Fruit fly (Drosophila melanogaster): ENCODE measurements around the gene CG15601.

The CG15601 gene

dm6 chrX:15733995-15734394, 23.5 kb downstream of the CG15601 start, which contains the start of the genes CG12379 and MagR (continued):
- TF ChIP-seq CG13296 (GFP tag; optimal IDR thresholded peaks at IDR 0.05) (peak; percentile 64), nerfin-2 (GFP tag; IDR thresholded peaks at IDR 0.05; ENCODE audit: partially characterized antibody) (peak; percentile 62), exex (tag; optimal IDR thresholded peaks at IDR 0.05) (no peak), org-1 (GFP tag; optimal IDR thresholded peaks at IDR 0.05) (no peak), hbn (GFP tag; IDR thresholded peaks at IDR 0.05; ENCODE audit: partially characterized antibody) (peak; percentile 66), sens (GFP tag) (peak; percentile 93), CG7839 (tag; optimal IDR thresholded peaks at IDR 0.05) (no peak), H15 (GFP tag; IDR thresholded peaks at IDR 0.05) (no peak; the same call in 2 of the 3 replicates), kni (GFP tag; optimal IDR thresholded peaks at IDR 0.05) (peak; percentile 43), bsh (GFP tag; optimal IDR thresholded peaks at IDR 0.05) (peak in 1 of 2 experiments; percentile 7), fd96Cb (tag; optimal IDR thresholded peaks at IDR 0.05) (peak; percentile 4), lab (GFP tag; optimal IDR thresholded peaks at IDR 0.05) (no peak), Optix (GFP tag; IDR thresholded peaks at IDR 0.05) (no peak), CG12155 (GFP tag; optimal IDR thresholded peaks at IDR 0.05) (no peak), CG8765 (GFP tag; IDR thresholded peaks at IDR 0.05) (no peak), Sry-β (GFP tag; optimal IDR thresholded peaks at IDR 0.05) (peak; percentile 87), CG10274 (GFP tag; optimal IDR thresholded peaks at IDR 0.05) (peak; percentile 4), H2.0 (GFP tag; IDR thresholded peaks at IDR 0.05) (no peak), yki (optimal IDR thresholded peaks at IDR 0.05) (no peak), tup (GFP tag; optimal IDR thresholded peaks at IDR 0.05) (no peak), Blimp-1 (GFP tag; optimal IDR thresholded peaks at IDR 0.05) (no peak), CG2120 (GFP tag; optimal IDR thresholded peaks at IDR 0.05) (peak; percentile 79), Dbx (GFP tag; IDR thresholded peaks at IDR 0.05) (peak; percentile 61), CG1233 (GFP tag; optimal IDR thresholded peaks at IDR 0.05) (peak; percentile 46), CG31365 (tag; optimal IDR thresholded peaks at IDR 0.05) (no peak), crp (GFP tag; optimal IDR thresholded peaks at IDR 0.05) (peak; percentile 25 to 82), Rx (GFP tag; IDR thresholded peaks at IDR 0.05) (no peak), vnd (GFP tag; IDR thresholded peaks at IDR 0.05; ENCODE audit: partially characterized antibody) (peak; percentile 75), Rfx (GFP tag; IDR thresholded peaks at IDR 0.05) (peak; percentile 72), CG16813 (GFP tag; IDR thresholded peaks at IDR 0.05; ENCODE audit: partially characterized antibody) (peak; percentile 87), Lpt (GFP tag; optimal IDR thresholded peaks at IDR 0.05) (no peak), CG11696 (GFP tag; IDR thresholded peaks at IDR 0.05) (no peak), Deaf1 (tag; optimal IDR thresholded peaks at IDR 0.05) (peak; percentile 30), CG6683 (GFP tag; optimal IDR thresholded peaks at IDR 0.05) (no peak), tin (GFP tag; optimal IDR thresholded peaks at IDR 0.05) (peak; percentile 61), Trl (optimal IDR thresholded peaks at IDR 0.05) (no peak), Trl (GFP tag; optimal IDR thresholded peaks at IDR 0.05) (peak; percentile 40), fu2 (GFP tag; optimal IDR thresholded peaks at IDR 0.05) (peak; percentile 27), salm (tag; optimal IDR thresholded peaks at IDR 0.05) (no peak), ab (GFP tag; optimal IDR thresholded peaks at IDR 0.05) (no peak), Chrac-16 (GFP tag; optimal IDR thresholded peaks at IDR 0.05) (peak; percentile 57), onecut (GFP tag; IDR thresholded peaks at IDR 0.05) (no peak)

dm6 chrX:15737110-15737509, 26.7 kb downstream of the CG15601 start, which contains the start of gene Arp6:
Gene Arp6 (minus strand): TSS chrX:15737120.
- TF ChIP-seq Dref (GFP tag; IDR thresholded peaks at IDR 0.05) (peak; percentile 57), Sry-δ (GFP tag; optimal IDR thresholded peaks at IDR 0.05) (peak; percentile 7), CG14667 (GFP tag; IDR thresholded peaks at IDR 0.05) (no peak), trem (tag; optimal IDR thresholded peaks at IDR 0.05) (peak; percentile 29), CG3995 (GFP tag; optimal IDR thresholded peaks at IDR 0.05) (peak; percentile 65), CG30020 (tag; optimal IDR thresholded peaks at IDR 0.05) (peak; percentile 1), CG6854 (GFP tag; optimal IDR thresholded peaks at IDR 0.05) (no peak), CG31365 (tag; optimal IDR thresholded peaks at IDR 0.05) (no peak), tio (GFP tag; optimal IDR thresholded peaks at IDR 0.05) (no peak), row (GFP tag; IDR thresholded peaks at IDR 0.05) (peak; percentile 61), p53 (GFP tag; optimal IDR thresholded peaks at IDR 0.05) (no peak), NFAT (GFP tag; IDR thresholded peaks at IDR 0.05) (no peak), Rfx (GFP tag; IDR thresholded peaks at IDR 0.05) (no peak), unc-4 (GFP tag; IDR thresholded peaks at IDR 0.05; ENCODE audit: partially characterized antibody) (0 out of 2 replicates have a peak, but pooled peaks have one; percentile 24)

Data from whole organism, embryonic.